Fruit fly (Drosophila melanogaster) whole organism, embryonic: Measurements from ENCODE around the gene RpS14a.
A peak's percentile ranks its signal among the peaks of the same experiment; 100 is the strongest.

ENCODE experiments used
- Aef1 ChIP-seq: fragments of 200-800 bp; sonication (Bioruptor generic); IDR thresholded peaks from 3 replicates; pipeline ENCODE4 v1.3.6; 2022; ENCODE audit warnings: missing biosample characterization, missing genetic modification characterization
- Atf6 ChIP-seq: fragments of 200-800 bp; sonication (Bioruptor generic); IDR thresholded peaks from 2 replicates; pipeline ENCODE4 v1.3.6; 2022; ENCODE audit warnings: missing biosample characterization, missing genetic modification characterization
- BEAF-32 ChIP-seq: fragments of 200-800 bp; sonication (Bioruptor generic); optimal IDR thresholded peaks from 3 replicates; lab custom pipeline; 2017; ENCODE audit warnings: missing biosample characterization, missing genetic modification characterization, mild to moderate bottlenecking, moderate library complexity, missing genetic modification reagents
- CG12942 ChIP-seq: fragments of 200-800 bp; sonication (Bioruptor generic); optimal IDR thresholded peaks from 3 replicates; lab custom pipeline; 2016; ENCODE audit warnings: missing biosample characterization, missing genetic modification characterization
- CG14860 ChIP-seq: fragments of 200-800 bp; sonication (Bioruptor generic); IDR thresholded peaks from 3 replicates; pipeline ENCODE4 v1.3.6; 2022; ENCODE audit warnings: missing biosample characterization, missing genetic modification characterization; ENCODE audit not compliant: partially characterized antibody
- CG17186 ChIP-seq: fragments of 200-800 bp; sonication (Bioruptor generic); optimal IDR thresholded peaks from 3 replicates; lab custom pipeline; 2017; ENCODE audit warnings: missing biosample characterization, missing genetic modification reagents, missing genetic modification characterization
- CG3065 ChIP-seq: fragments of 200-800 bp; sonication (Bioruptor generic); optimal IDR thresholded peaks from 2 replicates; lab custom pipeline; 2016; ENCODE audit warnings: missing biosample characterization, missing genetic modification characterization
- CG32532 ChIP-seq: fragments of 200-800 bp; sonication (Bioruptor generic); IDR thresholded peaks from 2 replicates; pipeline ENCODE4 v1.3.6; 2022; ENCODE audit warnings: missing biosample characterization, missing genetic modification characterization
- CG4328 ChIP-seq: fragments of 200-800 bp; sonication (Bioruptor generic); optimal IDR thresholded peaks from 3 replicates; lab custom pipeline; 2017; ENCODE audit warnings: missing biosample characterization, missing genetic modification reagents, missing genetic modification characterization
- CG4360 ChIP-seq: fragments of 200-800 bp; sonication (Bioruptor generic); IDR thresholded peaks from 2 replicates; pipeline ENCODE4 v1.3.6; 2022; ENCODE audit warnings: missing biosample characterization, missing genetic modification characterization
- CG4820 ChIP-seq: fragments of 200-800 bp; sonication (Bioruptor generic); optimal IDR thresholded peaks from 3 replicates; lab custom pipeline; 2016; ENCODE audit warnings: missing biosample characterization, missing genetic modification characterization
- CG8290 ChIP-seq, 3 experiments: fragments of 200-800 bp; sonication (Bioruptor generic); optimal IDR thresholded peaks; 2 replicates each; lab custom pipeline; 2016 to 2019; ENCODE audit warnings: missing biosample characterization in 3 of 3, missing genetic modification characterization in 3 of 3, mild to moderate bottlenecking in 2 of 3, moderate library complexity in 1 of 3
- CG8478 ChIP-seq: fragments of >200 bp; optimal IDR thresholded peaks from 2 replicates; lab custom pipeline; 2018
- D ChIP-seq, 2 experiments: fragments of 200-800 bp in 1 of 2; fragments of >200 bp in 1 of 2; sonication (Bioruptor generic) in 1 of 2; optimal IDR thresholded peaks; 2 replicates in 1 of 2; 3 replicates in 1 of 2; lab custom pipeline; 2017; ENCODE audit warnings: mild to moderate bottlenecking in 1 of 2, missing biosample characterization in 1 of 2, missing genetic modification characterization in 1 of 2, missing genetic modification reagents in 1 of 2
- Dad ChIP-seq: fragments of 200-800 bp; sonication (Bioruptor generic); optimal IDR thresholded peaks from 3 replicates; lab custom pipeline; 2016; ENCODE audit warnings: missing biosample characterization, missing genetic modification characterization
- Dbx ChIP-seq: fragments of 200-800 bp; sonication (Bioruptor generic); IDR thresholded peaks from 3 replicates; pipeline ENCODE4 v1.3.6; 2022; ENCODE audit warnings: missing biosample characterization, missing genetic modification characterization
- Doc2 ChIP-seq: fragments of 200-800 bp; sonication (Bioruptor generic); IDR thresholded peaks from 2 replicates; pipeline ENCODE4 v1.3.6; 2022; ENCODE audit warnings: missing biosample characterization, missing genetic modification characterization
- HHEX ChIP-seq: fragments of 200-800 bp; sonication (Bioruptor generic); optimal IDR thresholded peaks from 3 replicates; lab custom pipeline; 2017; ENCODE audit warnings: missing biosample characterization, mild to moderate bottlenecking, missing genetic modification characterization, missing genetic modification reagents
- HLH3B ChIP-seq: fragments of 200-800 bp; sonication (Bioruptor generic); IDR thresholded peaks from 2 replicates; pipeline ENCODE4 v1.3.6; 2022; ENCODE audit warnings: missing biosample characterization, missing genetic modification characterization
- Hr78 ChIP-seq, 2 experiments: fragments of 200-800 bp in 1 of 2; fragments of >200 bp in 1 of 2; sonication (Bioruptor generic) in 1 of 2; optimal IDR thresholded peaks; 2 replicates each; lab custom pipeline; 2017 to 2019; ENCODE audit warnings: missing biosample characterization in 2 of 2, missing genetic modification characterization in 2 of 2, mild to moderate bottlenecking in 1 of 2, moderate library complexity in 1 of 2
- Rfx ChIP-seq: fragments of 200-800 bp; sonication (Bioruptor generic); IDR thresholded peaks from 2 replicates; pipeline ENCODE4 v1.3.6; 2022; ENCODE audit warnings: missing biosample characterization, missing genetic modification characterization
- TFAM ChIP-seq: fragments of 200-800 bp; sonication (Bioruptor generic); optimal IDR thresholded peaks from 2 replicates; lab custom pipeline; 2017; ENCODE audit warnings: missing biosample characterization, missing genetic modification characterization, inconsistent platforms
- Trl ChIP-seq, 3 experiments: fragments of >200 bp in 2 of 3; fragments of 200-800 bp in 1 of 3; sonication (Bioruptor generic) in 1 of 3; optimal IDR thresholded peaks; 2 replicates in 1 of 3; 3 replicates in 2 of 3; lab custom pipeline; 2016 to 2017; ENCODE audit warnings: missing biosample characterization in 1 of 3, missing genetic modification characterization in 1 of 3
- ase ChIP-seq: fragments of 200-800 bp; sonication (Bioruptor generic); IDR thresholded peaks from 3 replicates; pipeline ENCODE4 v1.3.6; 2022; ENCODE audit warnings: missing biosample characterization, missing genetic modification characterization
- crol ChIP-seq: fragments of 200-800 bp; sonication (Bioruptor generic); IDR thresholded peaks from 2 replicates; pipeline ENCODE4 v1.3.6; 2022; ENCODE audit warnings: missing biosample characterization, missing genetic modification characterization
- crp ChIP-seq, 2 experiments: fragments of 200-800 bp; sonication (Bioruptor generic); optimal IDR thresholded peaks; 2 replicates in 1 of 2; 3 replicates in 1 of 2; lab custom pipeline; 2017; ENCODE audit warnings: missing biosample characterization in 2 of 2, missing genetic modification characterization in 2 of 2, mild to moderate bottlenecking in 1 of 2, moderate library complexity in 1 of 2
- cwo ChIP-seq: fragments of 200-800 bp; sonication (Bioruptor generic); optimal IDR thresholded peaks from 3 replicates; lab custom pipeline; 2017; ENCODE audit warnings: missing biosample characterization, missing genetic modification characterization, mild to moderate bottlenecking, moderate library complexity, missing genetic modification reagents
- dan ChIP-seq: fragments of 200-800 bp; sonication (Bioruptor generic); IDR thresholded peaks from 2 replicates; pipeline ENCODE4 v1.3.6; 2022; ENCODE audit warnings: missing biosample characterization, missing genetic modification characterization
- dysf ChIP-seq: fragments of 200-800 bp; sonication (Bioruptor generic); IDR thresholded peaks from 3 replicates; pipeline ENCODE4 v1.3.6; 2022; ENCODE audit warnings: missing biosample characterization, missing genetic modification characterization
- ems ChIP-seq: fragments of 200-800 bp; sonication (Bioruptor generic); optimal IDR thresholded peaks from 3 replicates; lab custom pipeline; 2016; ENCODE audit warnings: missing biosample characterization, missing genetic modification characterization
- ftz-f1 ChIP-seq: fragments of 200-800 bp; sonication (Bioruptor generic); optimal IDR thresholded peaks from 2 replicates; lab custom pipeline; 2016; ENCODE audit warnings: missing biosample characterization, missing genetic modification characterization
- her ChIP-seq: fragments of 200-800 bp; sonication (Bioruptor generic); optimal IDR thresholded peaks from 2 replicates; lab custom pipeline; 2016; ENCODE audit warnings: missing biosample characterization, missing genetic modification characterization
- insv ChIP-seq, 2 experiments: fragments of 200-800 bp; sonication (Bioruptor generic); optimal IDR thresholded peaks; 3 replicates each; lab custom pipeline; 2016 to 2018; ENCODE audit warnings: missing biosample characterization in 2 of 2, missing genetic modification characterization in 2 of 2
- mirr ChIP-seq: fragments of 200-800 bp; sonication (Bioruptor generic); optimal IDR thresholded peaks from 3 replicates; lab custom pipeline; 2018; ENCODE audit warnings: missing biosample characterization, mild to moderate bottlenecking, missing genetic modification characterization
- nerfin-1 ChIP-seq: fragments of 200-800 bp; sonication (Bioruptor generic); optimal IDR thresholded peaks from 3 replicates; lab custom pipeline; 2019; ENCODE audit warnings: missing biosample characterization, mild to moderate bottlenecking, missing genetic modification characterization, moderate library complexity
- pho ChIP-seq: fragments of 200-800 bp; sonication (Bioruptor generic); optimal IDR thresholded peaks from 2 replicates; lab custom pipeline; 2016; ENCODE audit warnings: missing biosample characterization, missing genetic modification characterization
- rib ChIP-seq: fragments of 200-800 bp; sonication (Bioruptor generic); IDR thresholded peaks from 2 replicates; pipeline ENCODE4 v1.3.6; 2022; ENCODE audit warnings: missing biosample characterization, missing genetic modification characterization
- slbo ChIP-seq: fragments of 200-800 bp; sonication (Bioruptor generic); IDR thresholded peaks from 2 replicates; pipeline ENCODE4 v1.3.6; 2022; ENCODE audit warnings: missing biosample characterization, missing genetic modification characterization
- slp2 ChIP-seq: fragments of 200-800 bp; sonication (Bioruptor generic); optimal IDR thresholded peaks from 2 replicates; lab custom pipeline; 2016; ENCODE audit warnings: missing biosample characterization, missing genetic modification characterization
- sqz ChIP-seq: fragments of 200-800 bp; sonication (Bioruptor generic); optimal IDR thresholded peaks from 3 replicates; lab custom pipeline; 2018; ENCODE audit warnings: missing biosample characterization, mild to moderate bottlenecking, missing genetic modification characterization
- tap ChIP-seq: fragments of 200-800 bp; optimal IDR thresholded peaks from 3 replicates; lab custom pipeline; 2019; ENCODE audit warnings: missing biosample characterization, mild to moderate bottlenecking, missing genetic modification characterization, moderate library complexity
- tgo ChIP-seq: fragments of 200-800 bp; sonication (Bioruptor generic); IDR thresholded peaks from 3 replicates; pipeline ENCODE4 v1.3.6; 2022; ENCODE audit warnings: missing biosample characterization, missing genetic modification characterization
- ttk ChIP-seq: fragments of 200-800 bp; sonication (Bioruptor generic); IDR thresholded peaks from 2 replicates; pipeline ENCODE4 v2.1.2; 2022; ENCODE audit warnings: missing biosample characterization, missing genetic modification characterization
- usp ChIP-seq: fragments of >200 bp; optimal IDR thresholded peaks from 2 replicates; lab custom pipeline; 2017; ENCODE audit warnings: missing biosample characterization, missing genetic modification characterization

RpS14a gene

dm6 chrX:7965761-7966555 is 32.4 kb downstream of the RpS14a start (continued):
- TF ChIP-seq cwo (GFP tag; lab: Kevin White, UChicago): peak; percentile 99
- peak; percentile 10; the same call in 1 of the 2 replicates for TF ChIP-seq CG4360
- peak in 1 of 2 experiments; percentile 58 for TF ChIP-seq Hr78 (GFP tag; optimal IDR thresholded peaks at IDR 0.05; lab: Kevin White, UChicago)
- peak; percentile 18 for TF ChIP-seq ftz-f1 (GFP tag; lab: Kevin White, UChicago)
- TF ChIP-seq rib (GFP tag; lab: Robert Waterston, UW): peak; percentile 25; the same call in 1 of the 2 replicates
- TF ChIP-seq ase (GFP tag; lab: Robert Waterston, UW): 0 out of 3 replicates have a peak, but pooled peaks have one; percentile 22
- 0 out of 2 replicates have a peak, but pooled peaks have one; percentile 24 for TF ChIP-seq slbo (GFP tag; lab: Robert Waterston, UW)
- TF ChIP-seq CG17186 (GFP tag; lab: Kevin White, UChicago): no peak
- peak; percentile 76 for TF ChIP-seq mirr
- TF ChIP-seq sqz (GFP tag; lab: Kevin White, UChicago): peak; percentile 54
- no peak for TF ChIP-seq tgo (GFP tag; lab: Robert Waterston, UW)
- no peak for TF ChIP-seq CG12942 (GFP tag; lab: Kevin White, UChicago)
- peak; percentile 78 to 95 for TF ChIP-seq insv (GFP tag; optimal IDR thresholded peaks at IDR 0.05; lab: Kevin White, UChicago)
- TF ChIP-seq TFAM: no peak

dm6 chrX:7967052-7967847 is 33.7 kb downstream of the RpS14a start:
- TF ChIP-seq BEAF-32 (GFP tag; lab: Kevin White, UChicago): peak; percentile 1
- no peak for TF ChIP-seq rib (GFP tag; lab: Robert Waterston, UW)
- TF ChIP-seq CG4820: no peak
- peak; percentile 21 for TF ChIP-seq HHEX (GFP tag; lab: Kevin White, UChicago)
- peak; percentile 93 for TF ChIP-seq crol (GFP tag; lab: Robert Waterston, UW)
- TF ChIP-seq CG8290 (GFP tag; optimal IDR thresholded peaks at IDR 0.05; lab: Kevin White, UChicago): no peak
- TF ChIP-seq CG8290 (tag; optimal IDR thresholded peaks at IDR 0.05; lab: Kevin White, UChicago): peak in 1 of 2 experiments; percentile 59
- TF ChIP-seq usp: no peak
- no peak for TF ChIP-seq slp2 (GFP tag; lab: Kevin White, UChicago)
- TF ChIP-seq CG8478 (lab: Kevin White, UChicago): peak; percentile 35
- no peak for TF ChIP-seq her (GFP tag; lab: Kevin White, UChicago)
- peak in 1 of 2 experiments; percentile 52 for TF ChIP-seq insv (GFP tag; optimal IDR thresholded peaks at IDR 0.05; lab: Kevin White, UChicago)
- peak; percentile 88 for TF ChIP-seq Aef1
- 0 out of 3 replicates have a peak, but pooled peaks have one; percentile 8 for TF ChIP-seq Dbx (GFP tag; lab: Robert Waterston, UW)
- TF ChIP-seq HLH3B (GFP tag; lab: Robert Waterston, UW): no peak
- TF ChIP-seq D (optimal IDR thresholded peaks at IDR 0.05; lab: Kevin White, UChicago): no peak
- TF ChIP-seq D (GFP tag; optimal IDR thresholded peaks at IDR 0.05; lab: Kevin White, UChicago): peak; percentile 5
- peak; percentile 22; the same call in 1 of the 2 replicates for TF ChIP-seq Rfx (GFP tag; lab: Robert Waterston, UW)
- TF ChIP-seq dysf: 0 out of 3 replicates have a peak, but pooled peaks have one; percentile 10
- TF ChIP-seq CG12942 (GFP tag; lab: Kevin White, UChicago): no peak
- no peak for TF ChIP-seq tap (tag; lab: Kevin White, UChicago)
- no peak for TF ChIP-seq CG4328 (GFP tag; lab: Kevin White, UChicago)
- no peak for TF ChIP-seq dan (GFP tag; lab: Robert Waterston, UW)
- 0 out of 2 replicates have a peak, but pooled peaks have one; percentile 25 for TF ChIP-seq Atf6 (GFP tag; lab: Robert Waterston, UW)
- no peak for TF ChIP-seq pho (GFP tag; lab: Kevin White, UChicago)
- TF ChIP-seq ttk: 0 out of 2 replicates have a peak, but pooled peaks have one; percentile 27
- no peak for TF ChIP-seq ems (GFP tag; lab: Kevin White, UChicago)
- TF ChIP-seq nerfin-1 (tag; lab: Kevin White, UChicago): no peak
- peak; percentile 36 to 82 for TF ChIP-seq crp (GFP tag; optimal IDR thresholded peaks at IDR 0.05; lab: Kevin White, UChicago)
- TF ChIP-seq Dad (GFP tag; lab: Kevin White, UChicago): no peak
- no peak for TF ChIP-seq Doc2 (GFP tag; lab: Robert Waterston, UW)
- TF ChIP-seq Trl (optimal IDR thresholded peaks at IDR 0.05; lab: Kevin White, UChicago): peak; percentile 10 to 63
- no peak for TF ChIP-seq Trl (GFP tag; optimal IDR thresholded peaks at IDR 0.05; lab: Kevin White, UChicago)
- peak; percentile 83 for TF ChIP-seq CG4360
- TF ChIP-seq CG14860 (GFP tag; lab: Robert Waterston, UW): no peak
- TF ChIP-seq CG3065 (GFP tag; lab: Kevin White, UChicago): no peak
- peak; percentile 28; the same call in 1 of the 2 replicates for TF ChIP-seq CG32532 (GFP tag; lab: Robert Waterston, UW)
